Worm (Caenorhabditis elegans) whole organism, late embryonic: ENCODE data around the gene K05F6.4.

Experiments
- ceh-22 ChIP-seq: sonication (generic microtip); optimal IDR thresholded peaks from 2 replicates; lab custom pipeline; 2017; ENCODE audit warnings: missing biosample characterization, missing genetic modification characterization
- elt-2 ChIP-seq: sonication (generic microtip); optimal IDR thresholded peaks from 2 replicates; lab custom pipeline; 2016; ENCODE audit warnings: missing genetic modification reagents, missing genetic modification characterization, missing compliant biosample characterization
- hlh-6 ChIP-seq: sonication (generic microtip); optimal IDR thresholded peaks from 2 replicates; lab custom pipeline; 2016; ENCODE audit warnings: missing genotype, missing genetic modification characterization, missing compliant biosample characterization
- lin-11 ChIP-seq: fragments of 200-800 bp; sonication (Bioruptor generic); optimal IDR thresholded peaks from 2 replicates; lab custom pipeline; 2018; ENCODE audit warnings: mild to moderate bottlenecking, missing genetic modification characterization, missing compliant biosample characterization
- npax-4 ChIP-seq: sonication (generic microtip); optimal IDR thresholded peaks from 2 replicates; lab custom pipeline; 2016; ENCODE audit warnings: missing genetic modification characterization, missing compliant biosample characterization
- pha-4 ChIP-seq: fragments of 150-350 bp; optimal IDR thresholded peaks from 2 replicates; lab custom pipeline; 2018; ENCODE audit warnings: missing biosample characterization, missing genetic modification reagents, missing genetic modification characterization
- pqm-1 ChIP-seq: sonication (generic microtip); optimal IDR thresholded peaks from 2 replicates; lab custom pipeline; 2016; ENCODE audit warnings: missing genetic modification characterization, missing compliant biosample characterization

- TF ChIP-seq npax-4 (no peak), elt-2 (tag; lab: Kevin White, UChicago) (no peak), pha-4 (tag; lab: Kevin White, UChicago) (no peak), pqm-1 (tag; lab: Kevin White, UChicago) (no peak), ceh-22 (tag; lab: Kevin White, UChicago) (no peak), lin-11 (no peak), hlh-6 (tag; lab: Kevin White, UChicago) (no peak)
Observed at ce11 chrII:1576030-1576429, 32.7 kb downstream of the K05F6.4 start, which contains the start of gene K05F6.10.
